Worm (Caenorhabditis elegans): ENCODE measurements around the gene clec-55.

The clec-55 gene

ce11 chrV:14525089-14525488 is 46.0 kb downstream of the clec-55 start, which contains the start of gene hda-1:
Gene hda-1, plus strand, starts transcription at chrV:14525389.
- TF ChIP-seq ceh-83 (GFP tag; optimal IDR thresholded peaks at IDR 0.05) (no peak), ceh-43 (GFP tag; optimal IDR thresholded peaks at IDR 0.05) (no peak), flh-1 (GFP tag; optimal IDR thresholded peaks at IDR 0.05) (no peak), zip-8 (tag; optimal IDR thresholded peaks at IDR 0.05) (no peak), elt-1 (tag; optimal IDR thresholded peaks at IDR 0.05; ENCODE audit: borderline replicate concordance, insufficient read depth) (no peak), unc-39 (tag; optimal IDR thresholded peaks at IDR 0.05) (no peak), nhr-2 (tag; optimal IDR thresholded peaks at IDR 0.05) (no peak), blmp-1 (tag; optimal IDR thresholded peaks at IDR 0.05) (no peak)

ce11 chrV:14527210-14527609 is 48.1 kb downstream of the clec-55 start:
- TF ChIP-seq ham-2 (GFP tag; optimal IDR thresholded peaks at IDR 0.05) (no peak), sem-2 (GFP tag; optimal IDR thresholded peaks at IDR 0.05) (no peak), mep-1 (tag; optimal IDR thresholded peaks at IDR 0.05) (no peak), lsy-2 (tag; optimal IDR thresholded peaks at IDR 0.05) (no peak), ceh-83 (GFP tag; optimal IDR thresholded peaks at IDR 0.05) (no peak), zip-8 (tag; optimal IDR thresholded peaks at IDR 0.05) (no peak), pha-4 (tag; optimal IDR thresholded peaks at IDR 0.05) (no peak), lin-32 (GFP tag; optimal IDR thresholded peaks at IDR 0.05) (no peak), ces-1 (GFP tag; optimal IDR thresholded peaks at IDR 0.05) (no peak), ceh-43 (GFP tag; optimal IDR thresholded peaks at IDR 0.05) (no peak), nhr-237 (tag; optimal IDR thresholded peaks at IDR 0.05) (no peak), M03D4.4 (tag; optimal IDR thresholded peaks at IDR 0.05) (no peak), unc-39 (tag; optimal IDR thresholded peaks at IDR 0.05) (no peak), bed-3 (GFP tag; optimal IDR thresholded peaks at IDR 0.05) (no peak), sptf-1 (tag; optimal IDR thresholded peaks at IDR 0.05) (no peak), nhr-2 (tag; optimal IDR thresholded peaks at IDR 0.05) (no peak), drap-1 (GFP tag; optimal IDR thresholded peaks at IDR 0.05) (no peak), elt-1 (tag; optimal IDR thresholded peaks at IDR 0.05; ENCODE audit: borderline replicate concordance, insufficient read depth) (no peak), mab-5 (tag; optimal IDR thresholded peaks at IDR 0.05) (no peak)

- TF ChIP-seq mab-5 (tag; optimal IDR thresholded peaks at IDR 0.05) = no peak
- TF ChIP-seq flh-1 (GFP tag; optimal IDR thresholded peaks at IDR 0.05) = no peak
- TF ChIP-seq hlh-1 (tag; optimal IDR thresholded peaks at IDR 0.05) = no peak
- no peak for TF ChIP-seq bed-3 (GFP tag; optimal IDR thresholded peaks at IDR 0.05)
- no peak for TF ChIP-seq ham-2 (GFP tag; optimal IDR thresholded peaks at IDR 0.05)
- TF ChIP-seq elt-3 (tag; optimal IDR thresholded peaks at IDR 0.05) = no peak
- no peak for TF ChIP-seq mls-2 (tag; optimal IDR thresholded peaks at IDR 0.05)
- TF ChIP-seq nhr-237 (tag; optimal IDR thresholded peaks at IDR 0.05) = no peak
- TF ChIP-seq sptf-1 (tag; optimal IDR thresholded peaks at IDR 0.05) = no peak
- no peak for TF ChIP-seq nhr-76 (tag; optimal IDR thresholded peaks at IDR 0.05)
- no peak for TF ChIP-seq sem-2 (GFP tag; optimal IDR thresholded peaks at IDR 0.05)
Observed at ce11 chrV:14530813-14531212, 51.7 kb downstream of the clec-55 start, which contains the start of gene kcnl-4. Gene kcnl-4, plus strand, starts transcription at chrV:14531113.
